Fruit fly (Drosophila melanogaster): ENCODE measurements around the gene Sh3beta.

Sh3beta gene

dm6 chr3L:7328567-7329253 lies 40.4 kb downstream of the Sh3beta start, which contains the start of the genes mrva, CG42307 and mus312 (continued):
- TF ChIP-seq ash1 (GFP tag; optimal IDR thresholded peaks at IDR 0.05) (no peak), gsb (GFP tag; IDR thresholded peaks at IDR 0.05) (0 out of 2 replicates have a peak, but pooled peaks have one; percentile 12), NFAT (GFP tag; IDR thresholded peaks at IDR 0.05) (peak; percentile 75), pum (GFP tag; optimal IDR thresholded peaks at IDR 0.05) (peak; percentile 45), Kr (GFP tag; optimal IDR thresholded peaks at IDR 0.05) (no peak), crc (GFP tag; optimal IDR thresholded peaks at IDR 0.05) (no peak), CG11093 (GFP tag; IDR thresholded peaks at IDR 0.05) (peak; percentile 46; the same call in 2 of the 3 replicates), bbx (GFP tag; IDR thresholded peaks at IDR 0.05; ENCODE audit: partially characterized antibody) (peak; percentile 55; the same call in 1 of the 2 replicates), CG3407 (GFP tag; optimal IDR thresholded peaks at IDR 0.05) (no peak), Mad (GFP tag; optimal IDR thresholded peaks at IDR 0.05) (peak; percentile 41), grn (GFP tag; optimal IDR thresholded peaks at IDR 0.05) (peak; percentile 91), CG15696 (tag; optimal IDR thresholded peaks at IDR 0.05) (peak; percentile 89), CG13775 (GFP tag; optimal IDR thresholded peaks at IDR 0.05) (peak; percentile 93), CG10209 (GFP tag; optimal IDR thresholded peaks at IDR 0.05) (peak; percentile 89), CG18476 (GFP tag; optimal IDR thresholded peaks at IDR 0.05) (peak; percentile 71), nerfin-2 (GFP tag; IDR thresholded peaks at IDR 0.05; ENCODE audit: partially characterized antibody) (no peak), CG4424 (GFP tag; optimal IDR thresholded peaks at IDR 0.05) (peak; percentile 80), sens (GFP tag) (peak; percentile 93), ssp (GFP tag; IDR thresholded peaks at IDR 0.05) (peak; percentile 84), slp2 (GFP tag; optimal IDR thresholded peaks at IDR 0.05) (peak; percentile 38), Dp (GFP tag; optimal IDR thresholded peaks at IDR 0.05) (peak; percentile 19), Camta (GFP tag; optimal IDR thresholded peaks at IDR 0.05) (peak; percentile 50), CG9437 (GFP tag; optimal IDR thresholded peaks at IDR 0.05) (peak; percentile 83), Bteb2 (GFP tag; optimal IDR thresholded peaks at IDR 0.05) (peak; percentile 14), trh (GFP tag; optimal IDR thresholded peaks at IDR 0.05) (peak; percentile 32), Hr51 (GFP tag; optimal IDR thresholded peaks at IDR 0.05) (peak in 1 of 2 experiments; percentile 54), Deaf1 (tag; optimal IDR thresholded peaks at IDR 0.05) (no peak), CG13296 (GFP tag; optimal IDR thresholded peaks at IDR 0.05) (peak; percentile 92), CG1647 (GFP tag; optimal IDR thresholded peaks at IDR 0.05) (peak; percentile 44), dmrt99B (tag; optimal IDR thresholded peaks at IDR 0.05) (no peak), CG6272 (GFP tag; IDR thresholded peaks at IDR 0.05) (0 out of 2 replicates have a peak, but pooled peaks have one; percentile 64), CG16813 (GFP tag; IDR thresholded peaks at IDR 0.05; ENCODE audit: partially characterized antibody) (no peak), Optix (GFP tag; IDR thresholded peaks at IDR 0.05) (0 out of 3 replicates have a peak, but pooled peaks have one; percentile 34), aop (GFP tag; IDR thresholded peaks at IDR 0.05) (no peak), CG34422 (GFP tag; IDR thresholded peaks at IDR 0.05) (peak; percentile 86), CG30431 (GFP tag; optimal IDR thresholded peaks at IDR 0.05) (peak; percentile 56), mam (GFP tag; optimal IDR thresholded peaks at IDR 0.05) (peak; percentile 51), Hr39 (optimal IDR thresholded peaks at IDR 0.05) (no peak), zfh1 (GFP tag; IDR thresholded peaks at IDR 0.05) (peak; percentile 85), Myb (GFP tag; optimal IDR thresholded peaks at IDR 0.05) (peak; percentile 1), Ravus (GFP tag; IDR thresholded peaks at IDR 0.05) (peak; percentile 38; the same call in 1 of the 2 replicates), Chrac-16 (GFP tag; optimal IDR thresholded peaks at IDR 0.05) (peak; percentile 78), vfl (GFP tag; optimal IDR thresholded peaks at IDR 0.05) (peak; percentile 41), Atf-2 (GFP tag; optimal IDR thresholded peaks at IDR 0.05) (peak; percentile 26), peb (GFP tag; IDR thresholded peaks at IDR 0.05) (peak; percentile 49; the same call in 1 of the 2 replicates), CG9215 (GFP tag; IDR thresholded peaks at IDR 0.05) (peak; percentile 74), Poxn (GFP tag; IDR thresholded peaks at IDR 0.05) (peak; percentile 27; the same call in 1 of the 2 replicates), zfh2 (GFP tag; optimal IDR thresholded peaks at IDR 0.05) (no peak), pfk (GFP tag; optimal IDR thresholded peaks at IDR 0.05) (peak; percentile 5), Opbp (GFP tag; IDR thresholded peaks at IDR 0.05; ENCODE audit: partially characterized antibody) (peak; percentile 38; the same call in 1 of the 3 replicates)
